ENCODE assay signal across 5 worm cellular contexts in the genomic region with DNA sequence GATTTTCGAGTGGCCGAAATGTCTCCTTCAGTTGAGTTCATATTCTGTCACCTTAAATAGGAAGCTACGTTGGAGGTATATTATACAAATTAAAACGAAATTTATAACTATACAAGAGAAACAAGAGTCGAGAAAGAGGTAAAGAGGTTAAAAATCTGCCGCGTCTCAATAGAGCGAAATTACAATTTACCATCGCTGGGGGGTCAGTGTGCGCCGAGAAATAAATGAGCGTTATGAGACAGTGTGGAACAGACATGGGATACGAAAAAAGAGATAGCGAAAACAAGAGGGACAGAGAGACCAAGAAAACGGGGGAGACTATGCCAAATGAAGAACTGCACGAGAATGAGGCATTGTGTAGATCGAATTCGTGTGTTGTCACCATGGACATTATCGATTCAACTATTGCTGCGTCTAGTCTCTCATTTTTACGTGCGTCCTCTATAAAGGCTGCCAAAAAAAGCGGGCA.
A peak's percentile ranks its signal among the peaks of the same experiment; 100 is the strongest.
TF ChIP-seq lines count a peak whose summit lies in the region.

TSS of gene ZK154.5 (minus strand) at position 51 of the 469 bp plus-strand sequence.

TF ChIP-seq in whole organism, L1 larva, 84 proteins besides CTCF, POLR2A, EP300 and RAD21 (continues in another document):
- TF ChIP-seq mdl-1 (tag; optimal IDR thresholded peaks at IDR 0.05; lab: Kevin White, UChicago): peak in 1 of 2 experiments; percentile 52
- TF ChIP-seq nhr-237 (tag; optimal IDR thresholded peaks at IDR 0.05; lab: Kevin White, UChicago): no peak
- TF ChIP-seq fkh-8 (tag; optimal IDR thresholded peaks at IDR 0.05; lab: Kevin White, UChicago): peak; percentile 43
- no peak for TF ChIP-seq ets-5 (GFP tag; IDR thresholded peaks at IDR 0.05; lab: Robert Waterston, UW)
- no peak for TF ChIP-seq nhr-11 (tag; optimal IDR thresholded peaks at IDR 0.05; lab: Kevin White, UChicago)
- TF ChIP-seq efl-1 (optimal IDR thresholded peaks at IDR 0.05; lab: Kevin White, UChicago): peak; percentile 44 to 84
- TF ChIP-seq efl-1 (GFP tag; optimal IDR thresholded peaks at IDR 0.05 in 1 of 2; lab: Kevin White, UChicago): peak in 1 of 2 experiments; percentile 19
- peak; percentile 15 for TF ChIP-seq skn-1 (tag; optimal IDR thresholded peaks at IDR 0.05; lab: Kevin White, UChicago)
- TF ChIP-seq swsn-7 (tag; optimal IDR thresholded peaks at IDR 0.05; lab: Kevin White, UChicago): peak; percentile 49
- TF ChIP-seq dsc-1 (tag; optimal IDR thresholded peaks at IDR 0.05; lab: Kevin White, UChicago): no peak
- TF ChIP-seq nhr-85 (tag; lab: Kevin White, UChicago): peak; percentile 36
- peak; percentile 80 for TF ChIP-seq lin-14 (GFP tag; optimal IDR thresholded peaks at IDR 0.05; lab: Kevin White, UChicago)
- peak; percentile 41 for TF ChIP-seq nhr-47 (tag; optimal IDR thresholded peaks at IDR 0.05; lab: Kevin White, UChicago)
- peak in 1 of 6 experiments; percentile 50 for TF ChIP-seq elt-3 (tag; optimal IDR thresholded peaks at IDR 0.05; lab: Kevin White, UChicago)
- peak; percentile 74 for TF ChIP-seq snu-23 (GFP tag; optimal IDR thresholded peaks at IDR 0.05; lab: Kevin White, UChicago)
- peak; percentile 15 for TF ChIP-seq nhr-77 (tag; optimal IDR thresholded peaks at IDR 0.05; lab: Kevin White, UChicago)
- peak; percentile 58 to 74 for TF ChIP-seq lin-35 (GFP tag; optimal IDR thresholded peaks at IDR 0.05; lab: Kevin White, UChicago)

TF ChIP-seq in whole organism, L3 larva, 47 proteins besides CTCF, POLR2A, EP300 and RAD21 (continues in another document):
- no peak for TF ChIP-seq ceh-9 (tag; optimal IDR thresholded peaks at IDR 0.05; lab: Kevin White, UChicago)
- peak; percentile 62 for TF ChIP-seq hmg-11 (tag; optimal IDR thresholded peaks at IDR 0.05; lab: Kevin White, UChicago)
- no peak for TF ChIP-seq ztf-11 (tag; optimal IDR thresholded peaks at IDR 0.05; lab: Kevin White, UChicago)
- TF ChIP-seq tbx-2 (tag; optimal IDR thresholded peaks at IDR 0.05; lab: Kevin White, UChicago): no peak
- TF ChIP-seq aly-2 (tag; optimal IDR thresholded peaks at IDR 0.05; lab: Kevin White, UChicago): no peak
- TF ChIP-seq elt-3 (tag; optimal IDR thresholded peaks at IDR 0.05; lab: Kevin White, UChicago): no peak
- no peak for TF ChIP-seq zag-1 (tag; optimal IDR thresholded peaks at IDR 0.05; lab: Kevin White, UChicago)
- no peak for TF ChIP-seq unc-39 (tag; optimal IDR thresholded peaks at IDR 0.05; lab: Kevin White, UChicago)
- no peak for TF ChIP-seq mml-1 (tag; optimal IDR thresholded peaks at IDR 0.05; lab: Kevin White, UChicago)
- peak; percentile 29 for TF ChIP-seq lin-15B (tag; optimal IDR thresholded peaks at IDR 0.05; lab: Kevin White, UChicago)
- no peak for TF ChIP-seq skn-1 (tag; optimal IDR thresholded peaks at IDR 0.05; lab: Kevin White, UChicago)
- TF ChIP-seq nfya-1 (tag; optimal IDR thresholded peaks at IDR 0.05; lab: Kevin White, UChicago; ENCODE audit: insufficient read depth): peak; percentile 51
- peak; percentile 43 for TF ChIP-seq nhr-25 (tag; optimal IDR thresholded peaks at IDR 0.05; lab: Kevin White, UChicago)
- no peak for TF ChIP-seq snpc-4 (tag; optimal IDR thresholded peaks at IDR 0.05; lab: Kevin White, UChicago)
- TF ChIP-seq fos-1 (tag; optimal IDR thresholded peaks at IDR 0.05; lab: Kevin White, UChicago): no peak
- no peak for TF ChIP-seq ama-1 (optimal IDR thresholded peaks at IDR 0.05; lab: Kevin White, UChicago)
- peak; percentile 43 for TF ChIP-seq nhr-23 (tag; optimal IDR thresholded peaks at IDR 0.05; lab: Kevin White, UChicago)
- TF ChIP-seq pqm-1 (tag; optimal IDR thresholded peaks at IDR 0.05; lab: Kevin White, UChicago): peak; percentile 6

TF ChIP-seq in whole organism, early embryonic, 17 proteins besides CTCF, POLR2A, EP300 and RAD21:
- TF ChIP-seq B0310.2 (tag; optimal IDR thresholded peaks at IDR 0.05; lab: Kevin White, UChicago) (no peak), sea-1 (GFP tag; conservative IDR thresholded peaks at IDR 0.05; lab: Robert Waterston, UW) (no peak), hnd-1 (tag; optimal IDR thresholded peaks at IDR 0.05; lab: Kevin White, UChicago) (no peak), scrt-1 (GFP tag; IDR thresholded peaks at IDR 0.05; lab: Robert Waterston, UW) (no peak), tbx-37 (GFP tag; conservative IDR thresholded peaks at IDR 0.05; lab: Robert Waterston, UW) (no peak), tbx-11 (GFP tag; IDR thresholded peaks at IDR 0.05; lab: Robert Waterston, UW) (no peak), hmg-4 (GFP tag; optimal IDR thresholded peaks at IDR 0.05; lab: Kevin White, UChicago) (peak; percentile 57), F13C5.2 (tag; optimal IDR thresholded peaks at IDR 0.05; lab: Kevin White, UChicago) (peak; percentile 14), aly-1 (tag; optimal IDR thresholded peaks at IDR 0.05; lab: Kevin White, UChicago) (no peak), ceh-13 (GFP tag; optimal IDR thresholded peaks at IDR 0.05; lab: Kevin White, UChicago) (no peak), ama-1 (optimal IDR thresholded peaks at IDR 0.05; lab: Kevin White, UChicago) (no peak)

TF ChIP-seq in whole organism, midembryonic, 9 proteins besides CTCF, POLR2A, EP300 and RAD21:
- TF ChIP-seq tab-1 (GFP tag; IDR thresholded peaks at IDR 0.05; lab: Robert Waterston, UW) (no peak), T22C8.4 (GFP tag; IDR thresholded peaks at IDR 0.05; lab: Robert Waterston, UW) (0 out of 2 replicates have a peak, but pooled peaks have one; percentile 34), ref-1 (GFP tag; conservative IDR thresholded peaks at IDR 0.05; lab: Robert Waterston, UW) (no peak), klf-2 (GFP tag; conservative IDR thresholded peaks at IDR 0.05; lab: Robert Waterston, UW) (no peak), med-1 (GFP tag; optimal IDR thresholded peaks at IDR 0.05; lab: Kevin White, UChicago; ENCODE audit: insufficient read depth) (no peak), cog-1 (tag; optimal IDR thresholded peaks at IDR 0.05; lab: Kevin White, UChicago) (peak; percentile 15), flt-1 (GFP tag; IDR thresholded peaks at IDR 0.05; lab: Robert Waterston, UW) (0 out of 2 replicates have a peak, but pooled peaks have one; percentile 45)

TF ChIP-seq in whole organism, young adult, 124 proteins besides CTCF, POLR2A, EP300 and RAD21 (continues in another document):
- TF ChIP-seq madf-10 (tag; optimal IDR thresholded peaks at IDR 0.05; lab: Kevin White, UChicago): no peak
- TF ChIP-seq ZK185.1 (tag; optimal IDR thresholded peaks at IDR 0.05; lab: Kevin White, UChicago; ENCODE audit: poor library complexity, severe bottlenecking): no peak
- no peak for TF ChIP-seq somi-1 (GFP tag; optimal IDR thresholded peaks at IDR 0.05; lab: Kevin White, UChicago)
- TF ChIP-seq Y53F4B.3 (GFP tag; IDR thresholded peaks at IDR 0.05; lab: Robert Waterston, UW): no peak
- TF ChIP-seq Y67H2A.10 (GFP tag; conservative IDR thresholded peaks at IDR 0.05; lab: Robert Waterston, UW): no peak
- TF ChIP-seq T26A5.8 (tag; optimal IDR thresholded peaks at IDR 0.05; lab: Kevin White, UChicago): no peak
- TF ChIP-seq ceh-79 (tag; optimal IDR thresholded peaks at IDR 0.05; lab: Kevin White, UChicago): no peak
- TF ChIP-seq hmg-1.2 (GFP tag; IDR thresholded peaks at IDR 0.05; lab: Robert Waterston, UW): peak; percentile 89
- no peak for TF ChIP-seq ceh-40 (GFP tag; IDR thresholded peaks at IDR 0.05; lab: Robert Waterston, UW)
- peak; percentile 31 for TF ChIP-seq ceh-27 (GFP tag; optimal IDR thresholded peaks at IDR 0.05; lab: Kevin White, UChicago)
- TF ChIP-seq nhr-120 (GFP tag; IDR thresholded peaks at IDR 0.05; lab: Robert Waterston, UW): no peak
- TF ChIP-seq rcor-1 (GFP tag; IDR thresholded peaks at IDR 0.05; lab: Robert Waterston, UW): 0 out of 2 replicates have a peak, but pooled peaks have one; percentile 16
- no peak for TF ChIP-seq attf-3 (GFP tag; conservative IDR thresholded peaks at IDR 0.05; lab: Robert Waterston, UW)
- no peak for TF ChIP-seq nfyb-1 (GFP tag; IDR thresholded peaks at IDR 0.05; lab: Robert Waterston, UW)
- TF ChIP-seq ztf-18 (tag; optimal IDR thresholded peaks at IDR 0.05; lab: Kevin White, UChicago): no peak
- TF ChIP-seq ets-4 (GFP tag; optimal IDR thresholded peaks at IDR 0.05; lab: Kevin White, UChicago): no peak
- TF ChIP-seq lin-40 (tag; optimal IDR thresholded peaks at IDR 0.05; lab: Kevin White, UChicago): no peak
- peak; percentile 48 for TF ChIP-seq gei-17 (GFP tag; optimal IDR thresholded peaks at IDR 0.05; lab: Kevin White, UChicago)
- peak; percentile 55 for TF ChIP-seq nhr-80 (tag; optimal IDR thresholded peaks at IDR 0.05; lab: Kevin White, UChicago)
- TF ChIP-seq ztf-26 (tag; optimal IDR thresholded peaks at IDR 0.05; lab: Kevin White, UChicago): no peak
- no peak for TF ChIP-seq dpff-1 (tag; optimal IDR thresholded peaks at IDR 0.05; lab: Kevin White, UChicago)
- no peak; the same call in 1 of the 2 replicates for TF ChIP-seq madf-6 (GFP tag; IDR thresholded peaks at IDR 0.05; lab: Robert Waterston, UW)
- TF ChIP-seq F57A8.1 (GFP tag; optimal IDR thresholded peaks at IDR 0.05; lab: Kevin White, UChicago): no peak
- no peak for TF ChIP-seq C06A6.2 (GFP tag; conservative IDR thresholded peaks at IDR 0.05; lab: Robert Waterston, UW)
- TF ChIP-seq hsf-1 (GFP tag; IDR thresholded peaks at IDR 0.05; lab: Robert Waterston, UW): no peak
- no peak for TF ChIP-seq ztf-3 (GFP tag; optimal IDR thresholded peaks at IDR 0.05; lab: Kevin White, UChicago)
- no peak for TF ChIP-seq B0035.1 (tag; optimal IDR thresholded peaks at IDR 0.05; lab: Kevin White, UChicago)
- no peak for TF ChIP-seq mel-28 (tag; optimal IDR thresholded peaks at IDR 0.05; lab: Kevin White, UChicago; ENCODE audit: borderline replicate concordance)
- no peak for TF ChIP-seq cebp-1 (GFP tag; IDR thresholded peaks at IDR 0.05; lab: Robert Waterston, UW)
- peak; percentile 63 for TF ChIP-seq cebp-1 (tag; optimal IDR thresholded peaks at IDR 0.05; lab: Kevin White, UChicago)
- no peak for TF ChIP-seq lsy-27 (tag; optimal IDR thresholded peaks at IDR 0.05; lab: Kevin White, UChicago; ENCODE audit: borderline replicate concordance, insufficient read depth)
- TF ChIP-seq nhr-179 (tag; optimal IDR thresholded peaks at IDR 0.05; lab: Kevin White, UChicago): no peak
- TF ChIP-seq let-526 (GFP tag; IDR thresholded peaks at IDR 0.05; lab: Robert Waterston, UW): no peak
- peak; percentile 14 for TF ChIP-seq tbp1 (GFP tag; optimal IDR thresholded peaks at IDR 0.05; lab: Kevin White, UChicago)
- TF ChIP-seq attf-5 (GFP tag; optimal IDR thresholded peaks at IDR 0.05; lab: Kevin White, UChicago): peak; percentile 47
- no peak for TF ChIP-seq lag-1 (GFP tag; IDR thresholded peaks at IDR 0.05; lab: Robert Waterston, UW)
- TF ChIP-seq rec-8 (tag; optimal IDR thresholded peaks at IDR 0.05; lab: Kevin White, UChicago): no peak
- no peak for TF ChIP-seq hlh-26 (GFP tag; conservative IDR thresholded peaks at IDR 0.05; lab: Robert Waterston, UW)
- TF ChIP-seq F22D6.2 (tag; optimal IDR thresholded peaks at IDR 0.05; lab: Kevin White, UChicago): no peak
- peak; percentile 57; the same call in 1 of the 2 replicates for TF ChIP-seq dox-1 (GFP tag; IDR thresholded peaks at IDR 0.05; lab: Robert Waterston, UW)

Comparison
In these comparisons a context has a peak if more than half of its experiments do, and no peak if none do; other contexts are left out.
1. Of the 8 proteins assayed by ChIP-seq in both whole organism, young adult and whole organism, L1 larva: peak only in whole organism, young adult: none; only in whole organism, L1 larva: dpl-1, efl-1 and lin-35; in both: none; in neither: 5.